Worm (Caenorhabditis elegans): ENCODE results near the gene F44E5.2.

F44E5.2 gene

DNA sequence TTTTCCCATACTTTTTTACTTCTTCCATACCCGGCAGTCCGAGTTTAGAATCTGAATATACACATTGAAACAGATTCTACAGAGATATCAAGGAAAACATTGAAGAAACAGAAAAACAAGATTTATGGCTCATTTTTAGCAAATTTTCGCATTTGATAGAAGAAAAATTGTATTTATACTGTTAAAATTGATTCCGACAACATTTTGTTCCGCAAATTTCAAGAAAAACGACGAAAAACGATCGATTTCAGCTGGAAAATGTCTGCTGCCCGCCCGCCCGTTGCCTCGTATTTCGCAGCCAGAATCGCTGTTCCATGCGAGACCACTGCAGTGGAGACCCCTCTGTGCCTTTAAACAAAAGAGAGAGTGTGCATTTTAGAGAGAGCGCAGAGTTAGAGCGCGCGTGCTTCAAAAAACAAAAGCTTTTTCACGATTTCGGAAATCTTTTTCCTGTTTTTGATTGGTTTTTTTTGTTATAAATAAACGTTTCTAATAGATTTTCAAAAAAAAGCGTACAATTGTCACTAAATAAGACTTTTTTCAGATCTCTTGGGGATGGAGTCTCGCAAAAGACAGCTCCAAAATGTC, 11.4 kb downstream of the F44E5.2 start, which contains the start of the genes patr-1 and dna-2:
Gene patr-1, minus strand, starts transcription at position 51 of the 588 bp plus-strand sequence.
Gene dna-2, plus strand, starts transcription at position 538 of the 588 bp plus-strand sequence.
- no peak for TF ChIP-seq unc-62 (GFP tag; optimal IDR thresholded peaks at IDR 0.05)

DNA sequence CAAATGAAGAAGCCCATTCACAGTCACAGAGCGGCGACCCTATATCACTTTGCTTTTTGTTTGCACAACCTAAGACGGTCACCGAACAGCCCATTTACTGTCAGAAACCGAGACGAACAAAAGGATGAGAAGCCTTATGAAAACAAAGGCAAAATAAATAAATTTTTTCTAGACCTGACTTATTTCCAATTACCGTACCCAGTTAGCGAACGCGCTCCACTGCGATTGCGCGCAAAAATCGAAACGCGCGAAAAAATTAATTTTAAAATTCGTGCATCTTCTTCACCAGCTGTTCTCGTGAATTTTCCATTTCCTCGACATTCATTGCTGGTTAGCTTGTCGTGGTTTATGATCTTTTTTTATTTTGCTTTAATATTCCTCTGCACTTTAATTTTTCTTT, 15.9 kb downstream of the F44E5.2 start, which contains the start of gene F43G6.16:
Gene F43G6.16, minus strand, starts transcription at position 141 of the 400 bp plus-strand sequence.
- TF ChIP-seq unc-62 (GFP tag; optimal IDR thresholded peaks at IDR 0.05): no peak

DNA sequence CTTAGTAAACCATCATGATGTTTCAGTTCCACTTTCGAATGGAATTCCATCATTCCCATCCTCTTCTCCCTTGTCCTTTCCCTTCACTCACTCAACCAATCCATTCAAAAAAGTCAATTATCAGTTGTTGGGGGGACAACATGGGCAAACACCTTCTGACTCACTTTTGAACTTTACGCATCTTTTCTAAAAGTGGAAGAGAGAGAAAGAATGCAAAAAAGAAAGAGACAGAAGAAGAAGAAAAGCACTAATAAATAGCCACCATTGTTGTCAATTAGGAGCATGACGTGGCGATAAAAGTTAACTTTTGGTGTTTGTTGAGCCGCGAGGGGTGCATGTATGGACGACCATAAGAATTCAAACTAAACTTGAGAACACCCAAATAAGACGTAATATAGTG, 21.5 kb downstream of the F44E5.2 start:
- no peak for TF ChIP-seq unc-62 (GFP tag; optimal IDR thresholded peaks at IDR 0.05)

DNA sequence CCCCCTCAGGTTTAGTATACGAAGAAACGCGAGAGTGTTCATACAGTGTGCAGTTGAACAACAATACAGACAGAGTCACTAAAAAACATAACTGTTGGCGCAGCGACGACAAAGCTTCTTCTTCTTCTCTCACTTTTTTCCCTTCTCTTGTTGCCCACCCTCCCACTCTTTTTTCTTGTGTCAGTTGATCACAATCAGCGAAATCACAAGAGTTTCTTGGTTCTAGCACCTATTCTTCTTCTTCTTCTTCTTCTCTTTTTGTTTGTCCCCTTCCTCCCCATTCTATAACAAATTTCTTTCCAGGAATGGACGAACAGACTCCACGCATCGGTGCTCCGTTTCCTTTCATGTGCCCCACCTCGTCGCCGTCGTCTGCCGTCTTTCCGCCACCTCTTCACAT, 23.9 kb downstream of the F44E5.2 start, which contains the start of gene F43G6.4:
Gene F43G6.4, plus strand, starts transcription at position 301 of the 400 bp plus-strand sequence.
- TF ChIP-seq unc-62 (GFP tag; optimal IDR thresholded peaks at IDR 0.05): no peak

DNA sequence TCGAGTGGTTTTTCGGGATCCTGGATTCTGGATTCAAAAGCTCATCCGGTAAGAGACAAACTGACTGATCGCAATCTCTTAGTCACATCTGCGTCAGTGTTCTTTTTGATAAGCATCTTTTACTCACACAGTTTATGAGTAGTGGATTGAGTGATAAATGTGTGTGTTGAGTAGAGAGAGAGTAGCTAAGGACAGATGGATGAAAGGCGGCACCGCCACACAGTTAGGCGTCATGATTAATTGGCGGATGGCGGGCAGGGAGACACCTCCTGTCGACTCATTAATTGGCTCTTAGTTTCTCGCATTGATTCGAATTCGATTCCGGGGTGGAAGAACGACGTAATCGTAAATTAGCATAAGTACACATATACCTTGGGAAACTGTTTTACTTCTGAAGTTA, 27.8 kb downstream of the F44E5.2 start:
- no peak for TF ChIP-seq unc-62 (GFP tag; optimal IDR thresholded peaks at IDR 0.05)

DNA sequence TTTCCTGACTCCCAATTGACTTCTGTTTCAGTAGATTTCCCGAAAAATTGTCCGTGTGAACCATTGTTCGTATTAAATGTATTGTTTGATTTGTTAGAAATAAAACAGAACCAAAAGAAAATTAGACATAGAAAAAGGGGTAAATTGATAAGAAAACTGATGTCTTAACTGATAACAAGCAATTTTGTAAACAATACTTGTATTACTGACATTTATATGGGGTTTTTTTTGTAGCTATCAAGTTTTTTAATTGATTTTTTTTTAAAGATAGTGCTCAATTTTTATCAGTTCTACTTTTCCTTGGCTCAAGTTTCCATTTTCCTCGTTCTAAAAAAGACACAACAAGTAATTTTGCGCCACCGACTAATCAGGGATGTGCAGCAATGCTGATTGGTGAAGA, 30.6 kb downstream of the F44E5.2 start:
- no peak for TF ChIP-seq unc-62 (GFP tag; optimal IDR thresholded peaks at IDR 0.05)

DNA sequence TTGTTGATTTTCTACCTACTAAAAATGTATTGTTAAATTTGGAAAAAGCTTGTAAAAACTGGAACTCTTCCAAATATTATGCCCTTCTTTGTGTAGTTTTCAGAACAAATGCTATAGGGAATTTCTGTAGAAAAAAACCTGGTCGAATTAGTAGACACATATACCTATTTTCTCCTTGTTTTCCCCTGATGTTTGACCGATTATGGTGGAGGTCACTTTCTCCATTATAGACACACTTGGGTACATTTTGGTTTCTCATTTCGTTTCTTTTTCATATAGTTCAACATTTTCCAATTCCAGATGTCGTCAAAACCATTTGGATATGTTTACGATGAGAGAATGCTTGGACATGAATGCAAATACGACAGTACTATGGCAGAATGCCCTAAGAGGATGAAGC, 32.2 kb downstream of the F44E5.2 start, which contains the start of gene hda-5:
Gene hda-5, plus strand, starts transcription at position 301 of the 400 bp plus-strand sequence.
- no peak for TF ChIP-seq unc-62 (GFP tag; optimal IDR thresholded peaks at IDR 0.05)

DNA sequence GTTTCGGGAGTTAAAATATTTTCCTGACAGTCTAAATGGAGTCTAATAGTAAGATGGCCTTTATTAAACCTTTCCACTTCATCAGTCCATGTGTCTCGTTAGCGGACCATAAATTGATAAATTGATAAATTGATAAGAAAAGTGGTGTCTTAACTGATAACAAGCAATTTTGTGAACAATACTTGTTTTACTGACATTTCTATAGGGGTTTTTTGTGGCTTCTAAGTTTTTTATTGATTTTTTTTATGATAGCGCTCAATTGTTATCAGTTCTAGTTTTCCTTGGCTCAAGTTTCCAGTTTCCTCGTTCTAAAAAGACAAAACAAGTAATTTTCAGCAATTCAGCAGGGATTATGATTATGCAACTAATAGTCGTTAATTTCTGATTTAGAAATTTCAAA, 35.9 kb downstream of the F44E5.2 start, which contains the start of gene F43G6.17:
Gene F43G6.17, plus strand, starts transcription at position 301 of the 400 bp plus-strand sequence.
- no peak for TF ChIP-seq unc-62 (GFP tag; optimal IDR thresholded peaks at IDR 0.05)

DNA sequence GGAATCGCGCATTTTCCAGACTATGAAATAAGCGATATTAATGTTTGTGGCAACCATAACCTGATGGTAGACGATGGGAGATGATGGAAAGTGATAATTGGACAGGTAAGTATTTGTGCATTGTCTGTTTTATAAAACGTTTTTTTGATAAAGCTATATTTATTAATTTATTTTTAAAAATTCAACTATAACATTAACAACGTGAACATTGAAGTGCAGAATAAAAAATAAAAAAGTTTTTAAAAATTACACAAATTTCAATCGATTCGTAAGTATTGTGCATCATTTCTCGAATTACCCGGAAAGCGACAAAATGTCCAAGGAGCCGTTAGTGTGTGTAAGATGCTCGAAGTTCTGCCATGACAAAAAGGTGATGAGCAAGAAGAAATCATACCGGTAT, 39.7 kb downstream of the F44E5.2 start, which contains the start of gene jmjd-1.1:
Gene jmjd-1.1, plus strand, starts transcription at position 301 of the 400 bp plus-strand sequence.
- TF ChIP-seq unc-62 (GFP tag; optimal IDR thresholded peaks at IDR 0.05): no peak

DNA sequence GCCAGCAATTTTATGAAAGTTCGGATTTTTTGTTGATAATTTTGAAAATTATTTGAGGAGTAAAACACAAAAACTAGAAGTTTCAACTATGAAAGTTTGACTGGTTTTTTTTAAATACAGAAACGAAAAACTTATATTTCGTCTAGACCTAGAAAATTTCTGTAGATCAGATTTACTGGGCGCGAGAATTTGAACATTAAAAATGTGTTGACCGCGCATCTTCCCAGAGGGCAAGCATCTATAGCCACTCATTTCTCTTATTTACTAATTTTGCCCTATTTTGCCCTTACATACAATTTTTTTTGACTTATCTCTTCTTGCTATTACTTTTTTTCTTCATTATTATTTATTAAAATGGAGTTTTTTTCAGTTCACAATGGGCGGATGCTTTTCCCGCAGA, 42.4 kb downstream of the F44E5.2 start, which contains the start of gene F43G6.10:
Gene F43G6.10, plus strand, starts transcription at position 371 of the 400 bp plus-strand sequence.
- no peak for TF ChIP-seq unc-62 (GFP tag; optimal IDR thresholded peaks at IDR 0.05)

DNA sequence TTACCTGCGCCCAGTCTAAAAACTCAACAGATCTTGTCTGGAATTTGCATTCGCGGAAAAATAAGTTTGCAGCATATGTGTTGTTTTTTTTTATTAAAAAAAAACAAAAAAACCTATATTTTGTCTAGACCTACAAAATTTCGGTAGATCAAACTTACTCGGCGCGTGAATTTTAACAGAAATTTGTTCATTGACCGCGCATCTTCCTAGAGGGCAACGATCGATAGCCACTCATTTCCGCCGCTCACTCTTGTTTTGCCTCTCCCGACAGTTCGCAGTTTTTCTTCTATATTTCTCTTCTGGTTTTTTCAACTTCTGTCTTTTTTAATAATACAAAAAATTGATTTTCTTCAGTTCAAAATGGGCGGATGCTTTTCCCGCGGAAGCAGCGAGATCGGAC, 43.9 kb downstream of the F44E5.2 start, which contains the start of gene F43G6.7:
Gene F43G6.7, plus strand, starts transcription at position 355 of the 400 bp plus-strand sequence.
- TF ChIP-seq unc-62 (GFP tag; optimal IDR thresholded peaks at IDR 0.05): no peak

DNA sequence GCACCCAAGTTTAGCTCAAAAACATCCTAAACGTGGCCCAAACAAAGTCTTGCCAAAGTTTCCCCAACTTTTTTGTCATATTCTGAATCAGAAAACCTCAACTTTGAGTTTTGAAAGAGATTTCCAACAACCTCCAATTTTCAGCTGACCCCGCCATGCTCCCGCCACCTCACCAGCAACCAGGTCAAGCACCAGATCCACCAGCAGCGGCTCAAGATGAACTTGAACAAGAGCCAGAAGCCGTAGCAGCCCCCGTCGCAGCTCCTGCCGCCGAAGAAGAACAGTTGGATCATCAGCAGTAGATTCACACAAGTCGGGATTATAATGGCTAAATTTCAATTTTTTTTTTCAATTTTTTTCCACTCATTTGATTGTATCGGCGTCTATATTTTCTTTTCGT, 44.7 kb downstream of the F44E5.2 start:
- TF ChIP-seq unc-62 (GFP tag; optimal IDR thresholded peaks at IDR 0.05): no peak

DNA sequence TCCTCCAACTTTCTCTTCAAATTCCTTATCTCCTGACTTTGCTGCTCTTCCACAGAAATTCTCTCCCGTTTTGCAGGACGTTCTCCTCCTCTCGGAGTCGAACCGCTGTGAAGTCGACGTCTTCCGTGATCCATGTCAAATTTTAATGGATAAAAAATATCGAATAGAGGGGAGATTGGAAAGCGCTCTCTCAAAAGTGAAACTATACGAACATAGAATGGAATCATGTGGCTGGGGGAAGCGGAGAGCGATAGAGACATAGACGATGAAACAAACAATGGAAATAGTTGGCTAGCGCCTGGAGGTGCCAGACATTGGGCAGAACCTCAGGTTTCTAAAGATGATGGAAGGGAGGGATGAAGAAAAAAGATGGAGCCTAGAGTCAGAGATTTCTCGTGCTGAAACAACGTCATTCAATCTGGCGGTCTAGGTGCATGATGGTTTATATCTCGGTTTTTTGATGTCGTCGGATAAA, 47.4 kb downstream of the F44E5.2 start, which contains the start of gene F43G6.8:
Gene F43G6.8, minus strand, starts transcription at position 198 of the 475 bp plus-strand sequence.
- TF ChIP-seq unc-62 (GFP tag; optimal IDR thresholded peaks at IDR 0.05): no peak

DNA sequence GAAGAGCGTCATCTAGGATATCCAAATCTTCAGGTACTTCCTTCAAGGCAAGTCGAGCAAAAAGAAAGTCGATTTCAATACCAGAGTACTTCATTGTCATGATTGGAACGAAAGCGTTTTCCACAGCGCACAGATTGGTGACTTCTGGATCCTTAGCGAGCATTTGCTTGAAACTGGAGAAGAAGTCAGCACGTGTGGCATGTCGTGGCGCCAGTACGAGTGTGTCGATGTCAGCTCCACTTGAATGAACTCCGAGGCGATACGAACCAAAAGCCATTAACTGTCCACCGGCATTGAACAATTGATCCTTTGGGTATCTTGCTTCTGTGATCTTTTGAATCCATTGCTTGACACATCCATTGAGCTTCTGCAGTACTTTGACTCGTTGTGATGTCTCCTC, 49.4 kb downstream of the F44E5.2 start:
- TF ChIP-seq unc-62 (GFP tag; optimal IDR thresholded peaks at IDR 0.05): no peak

DNA sequence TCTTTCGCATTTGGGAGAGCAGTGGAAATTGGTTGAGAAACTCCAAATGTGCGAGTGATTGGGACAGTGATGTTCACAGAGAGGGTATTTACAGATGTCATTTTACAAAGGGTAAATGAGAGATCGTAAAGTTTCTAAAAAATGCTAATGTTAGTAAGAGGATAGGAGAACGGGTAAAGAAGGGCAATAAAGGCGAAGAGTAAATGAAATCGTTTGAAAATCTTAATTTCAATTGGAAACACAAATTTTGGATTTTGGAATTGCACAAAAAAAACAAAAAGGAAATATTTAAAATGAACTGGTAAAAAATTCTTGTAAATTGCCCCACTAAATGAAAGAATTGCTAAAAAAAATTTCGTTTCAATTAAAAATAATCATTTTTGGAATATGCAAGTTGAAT, 49.9 kb downstream of the F44E5.2 start, which contains the start of gene pap-3:
Gene pap-3, minus strand, starts transcription at position 101 of the 400 bp plus-strand sequence.
- no peak for TF ChIP-seq unc-62 (GFP tag; optimal IDR thresholded peaks at IDR 0.05)

Data from whole organism, dauer.